Fruit fly (Drosophila melanogaster) whole organism, embryonic: Measurements from ENCODE around the gene CG9133.

Source experiments
- Antp ChIP-seq: fragments of 200-800 bp; sonication (Bioruptor generic); optimal IDR thresholded peaks from 3 replicates; lab custom pipeline; 2016; ENCODE audit warnings: missing biosample characterization, missing genetic modification characterization
- CG10147 ChIP-seq: fragments of 200-800 bp; sonication (Bioruptor generic); optimal IDR thresholded peaks from 2 replicates; lab custom pipeline; 2019; ENCODE audit warnings: missing biosample characterization, mild to moderate bottlenecking, missing genetic modification characterization, moderate library complexity
- CG10565 ChIP-seq: fragments of 200-800 bp; sonication (Bioruptor generic); optimal IDR thresholded peaks from 3 replicates; lab custom pipeline; 2016; ENCODE audit warnings: missing biosample characterization, mild to moderate bottlenecking, missing genetic modification characterization
- CG11504 ChIP-seq: fragments of 200-800 bp; sonication (Bioruptor generic); optimal IDR thresholded peaks from 3 replicates; lab custom pipeline; 2019; ENCODE audit warnings: missing biosample characterization, mild to moderate bottlenecking, missing genetic modification characterization, moderate library complexity
- CG11696 ChIP-seq: fragments of 200-800 bp; sonication (Bioruptor generic); IDR thresholded peaks from 2 replicates; pipeline ENCODE4 v1.3.6; 2022; ENCODE audit warnings: missing biosample characterization, missing genetic modification characterization
- CG11723 ChIP-seq: fragments of 200-800 bp; sonication (Bioruptor generic); optimal IDR thresholded peaks from 2 replicates; lab custom pipeline; 2017; ENCODE audit warnings: missing biosample characterization, mild to moderate bottlenecking, missing genetic modification characterization
- CG12219 ChIP-seq: fragments of 200-800 bp; sonication (Bioruptor generic); optimal IDR thresholded peaks from 3 replicates; lab custom pipeline; 2018; ENCODE audit warnings: missing biosample characterization, mild to moderate bottlenecking, missing genetic modification characterization
- CG16815 ChIP-seq: fragments of 200-800 bp; sonication (Bioruptor generic); optimal IDR thresholded peaks from 3 replicates; lab custom pipeline; 2017; ENCODE audit warnings: missing biosample characterization, mild to moderate bottlenecking, missing genetic modification characterization
- CG2199 ChIP-seq: fragments of 200-800 bp; sonication (Bioruptor generic); IDR thresholded peaks from 3 replicates; pipeline ENCODE4 v1.3.6; 2022; ENCODE audit warnings: missing biosample characterization, missing genetic modification characterization
- CG33557 ChIP-seq: fragments of 200-800 bp; sonication (Bioruptor generic); optimal IDR thresholded peaks from 2 replicates; lab custom pipeline; 2019; ENCODE audit warnings: missing biosample characterization, mild to moderate bottlenecking, missing genetic modification characterization, moderate library complexity
- CG42726 ChIP-seq: fragments of 200-800 bp; sonication (Bioruptor generic); IDR thresholded peaks from 2 replicates; pipeline ENCODE4 v1.3.6; 2022; ENCODE audit warnings: missing biosample characterization, missing genetic modification characterization; ENCODE audit not compliant: partially characterized antibody
- CG4282 ChIP-seq: fragments of 200-800 bp; sonication (Bioruptor generic); optimal IDR thresholded peaks from 2 replicates; lab custom pipeline; 2016; ENCODE audit warnings: missing biosample characterization, missing genetic modification characterization
- CG4854 ChIP-seq: fragments of 200-800 bp; sonication (Bioruptor generic); optimal IDR thresholded peaks from 2 replicates; lab custom pipeline; 2016; ENCODE audit warnings: missing biosample characterization, missing genetic modification characterization, inconsistent platforms
- CG5245 ChIP-seq: fragments of 200-800 bp; sonication (Bioruptor generic); optimal IDR thresholded peaks from 3 replicates; lab custom pipeline; 2016; ENCODE audit warnings: missing biosample characterization, missing genetic modification characterization
- CG5953 ChIP-seq: fragments of 200-800 bp; sonication (Bioruptor generic); IDR thresholded peaks from 2 replicates; pipeline ENCODE4 v1.3.6; 2022; ENCODE audit warnings: missing biosample characterization, missing genetic modification characterization
- CG6791 ChIP-seq: fragments of 200-800 bp; sonication (Bioruptor generic); IDR thresholded peaks from 3 replicates; pipeline ENCODE4 v1.3.6; 2022; ENCODE audit warnings: missing biosample characterization, missing genetic modification characterization; ENCODE audit not compliant: partially characterized antibody
- CG8924 ChIP-seq: fragments of 200-800 bp; optimal IDR thresholded peaks from 3 replicates; lab custom pipeline; 2019; ENCODE audit warnings: missing biosample characterization, mild to moderate bottlenecking, missing genetic modification characterization, moderate library complexity
- CG9817 ChIP-seq: fragments of 200-800 bp; sonication (Bioruptor generic); optimal IDR thresholded peaks from 2 replicates; lab custom pipeline; 2018; ENCODE audit warnings: missing biosample characterization, mild to moderate bottlenecking, missing genetic modification characterization, moderate library complexity
- Chrac-16 ChIP-seq: fragments of 200-800 bp; sonication (Bioruptor generic); optimal IDR thresholded peaks from 3 replicates; lab custom pipeline; 2016; ENCODE audit warnings: missing biosample characterization, missing genetic modification characterization
- D ChIP-seq, 2 experiments: fragments of 200-800 bp in 1 of 2; fragments of >200 bp in 1 of 2; sonication (Bioruptor generic) in 1 of 2; optimal IDR thresholded peaks; 2 replicates in 1 of 2; 3 replicates in 1 of 2; lab custom pipeline; 2017; ENCODE audit warnings: mild to moderate bottlenecking in 1 of 2, missing biosample characterization in 1 of 2, missing genetic modification characterization in 1 of 2, missing genetic modification reagents in 1 of 2
- Fer2 ChIP-seq: fragments of 200-800 bp; sonication (Bioruptor generic); optimal IDR thresholded peaks from 2 replicates; lab custom pipeline; 2018; ENCODE audit warnings: missing biosample characterization, mild to moderate bottlenecking, missing genetic modification characterization, moderate library complexity
- Gsc ChIP-seq: fragments of 200-800 bp; sonication (Bioruptor generic); IDR thresholded peaks from 2 replicates; pipeline ENCODE4 v1.3.6; 2022; ENCODE audit warnings: missing biosample characterization, missing genetic modification characterization
- HLH4C ChIP-seq: fragments of 200-800 bp; sonication (Bioruptor generic); IDR thresholded peaks from 3 replicates; pipeline ENCODE4 v1.3.6; 2022; ENCODE audit warnings: missing biosample characterization, missing genetic modification characterization; ENCODE audit not compliant: partially characterized antibody
- Hey ChIP-seq: fragments of 200-800 bp; sonication (Bioruptor generic); optimal IDR thresholded peaks from 3 replicates; lab custom pipeline; 2018; ENCODE audit warnings: missing biosample characterization, mild to moderate bottlenecking, missing genetic modification characterization
- HmgZ ChIP-seq: fragments of 200-800 bp; sonication (Bioruptor generic); optimal IDR thresholded peaks from 2 replicates; lab custom pipeline; 2018; ENCODE audit warnings: missing biosample characterization, mild to moderate bottlenecking, missing genetic modification characterization
- Hsf ChIP-seq: fragments of 200-800 bp; sonication (Bioruptor generic); optimal IDR thresholded peaks from 3 replicates; lab custom pipeline; 2016; ENCODE audit warnings: missing biosample characterization, missing genetic modification characterization
- Nf-YB ChIP-seq: fragments of 200-800 bp; sonication (Bioruptor generic); optimal IDR thresholded peaks from 3 replicates; lab custom pipeline; 2019; ENCODE audit warnings: missing biosample characterization, mild to moderate bottlenecking, missing genetic modification characterization, moderate library complexity
- Opbp ChIP-seq: fragments of 200-800 bp; sonication (Bioruptor generic); IDR thresholded peaks from 3 replicates; pipeline ENCODE4 v1.3.6; 2022; ENCODE audit warnings: missing biosample characterization, missing genetic modification characterization; ENCODE audit not compliant: partially characterized antibody
- Taf1 ChIP-seq: fragments of 200-800 bp; sonication (Bioruptor generic); IDR thresholded peaks from 2 replicates; pipeline ENCODE4 v1.3.6; 2022; ENCODE audit warnings: missing biosample characterization, missing genetic modification characterization
- aop ChIP-seq: fragments of 200-800 bp; sonication (Bioruptor generic); IDR thresholded peaks from 2 replicates; pipeline ENCODE4 v1.3.6; 2022; ENCODE audit warnings: missing biosample characterization, missing genetic modification characterization
- chinmo ChIP-seq: fragments of 200-800 bp; sonication (Bioruptor generic); IDR thresholded peaks from 4 replicates; pipeline ENCODE4 v1.3.6; 2022; ENCODE audit warnings: missing biosample characterization, missing genetic modification characterization; ENCODE audit not compliant: partially characterized antibody
- da ChIP-seq: fragments of 200-800 bp; sonication (Bioruptor generic); optimal IDR thresholded peaks from 2 replicates; lab custom pipeline; 2016; ENCODE audit warnings: missing biosample characterization, missing genetic modification characterization
- dysf ChIP-seq: fragments of 200-800 bp; sonication (Bioruptor generic); IDR thresholded peaks from 3 replicates; pipeline ENCODE4 v1.3.6; 2022; ENCODE audit warnings: missing biosample characterization, missing genetic modification characterization
- fd64A ChIP-seq: fragments of 200-800 bp; sonication (Bioruptor generic); optimal IDR thresholded peaks from 3 replicates; lab custom pipeline; 2018; ENCODE audit warnings: missing biosample characterization, mild to moderate bottlenecking, missing genetic modification characterization
- ftz-f1 ChIP-seq: fragments of 200-800 bp; sonication (Bioruptor generic); optimal IDR thresholded peaks from 2 replicates; lab custom pipeline; 2016; ENCODE audit warnings: missing biosample characterization, missing genetic modification characterization
- grau ChIP-seq: fragments of 200-800 bp; optimal IDR thresholded peaks from 3 replicates; lab custom pipeline; 2019; ENCODE audit warnings: missing biosample characterization, mild to moderate bottlenecking, missing genetic modification characterization, moderate library complexity
- kah ChIP-seq: fragments of 200-800 bp; sonication (Bioruptor generic); optimal IDR thresholded peaks from 2 replicates; lab custom pipeline; 2018; ENCODE audit warnings: missing biosample characterization, mild to moderate bottlenecking, missing genetic modification characterization
- kay ChIP-seq: fragments of 200-800 bp; sonication (Bioruptor generic); optimal IDR thresholded peaks from 2 replicates; lab custom pipeline; 2016; ENCODE audit warnings: missing biosample characterization, missing genetic modification characterization
- lov ChIP-seq, 2 experiments: fragments of 200-800 bp in 1 of 2; fragments of >200 bp in 1 of 2; sonication (Bioruptor generic) in 1 of 2; IDR thresholded peaks in 1 of 2; optimal IDR thresholded peaks in 1 of 2; 2 replicates in 1 of 2; 3 replicates in 1 of 2; pipeline versions ENCODE4 v1.3.6 to Lab custom; 2017 to 2022; ENCODE audit warnings: missing biosample characterization in 1 of 2, missing genetic modification characterization in 1 of 2
- nerfin-1 ChIP-seq: fragments of 200-800 bp; sonication (Bioruptor generic); optimal IDR thresholded peaks from 3 replicates; lab custom pipeline; 2019; ENCODE audit warnings: missing biosample characterization, mild to moderate bottlenecking, missing genetic modification characterization, moderate library complexity
- repo ChIP-seq: fragments of 200-800 bp; sonication (Bioruptor generic); optimal IDR thresholded peaks from 2 replicates; lab custom pipeline; 2016; ENCODE audit warnings: missing biosample characterization, missing genetic modification characterization
- sc ChIP-seq, 3 experiments: fragments of >200 bp in 2 of 3; fragments of 200-800 bp in 1 of 3; sonication (Bioruptor generic) in 1 of 3; optimal IDR thresholded peaks; 2 replicates in 2 of 3; 3 replicates in 1 of 3; lab custom pipeline; 2017; ENCODE audit warnings: mild to moderate bottlenecking in 1 of 3, missing biosample characterization in 1 of 3, missing genetic modification characterization in 1 of 3, missing genetic modification reagents in 1 of 3
- sqz ChIP-seq: fragments of 200-800 bp; sonication (Bioruptor generic); optimal IDR thresholded peaks from 3 replicates; lab custom pipeline; 2018; ENCODE audit warnings: missing biosample characterization, mild to moderate bottlenecking, missing genetic modification characterization
- tap ChIP-seq: fragments of 200-800 bp; optimal IDR thresholded peaks from 3 replicates; lab custom pipeline; 2019; ENCODE audit warnings: missing biosample characterization, mild to moderate bottlenecking, missing genetic modification characterization, moderate library complexity
- tna ChIP-seq: fragments of 200-800 bp; sonication (Bioruptor generic); IDR thresholded peaks from 2 replicates; pipeline ENCODE4 v1.3.6; 2022; ENCODE audit warnings: missing biosample characterization, missing genetic modification characterization; ENCODE audit not compliant: partially characterized antibody
- tup ChIP-seq: fragments of 200-800 bp; sonication (Bioruptor generic); optimal IDR thresholded peaks from 2 replicates; lab custom pipeline; 2016; ENCODE audit warnings: missing biosample characterization, mild to moderate bottlenecking, missing genetic modification characterization, moderate library complexity
- vfl ChIP-seq: fragments of 200-800 bp; sonication (Bioruptor generic); optimal IDR thresholded peaks from 2 replicates; lab custom pipeline; 2016; ENCODE audit warnings: missing biosample characterization, missing genetic modification characterization

The CG9133 gene

DNA sequence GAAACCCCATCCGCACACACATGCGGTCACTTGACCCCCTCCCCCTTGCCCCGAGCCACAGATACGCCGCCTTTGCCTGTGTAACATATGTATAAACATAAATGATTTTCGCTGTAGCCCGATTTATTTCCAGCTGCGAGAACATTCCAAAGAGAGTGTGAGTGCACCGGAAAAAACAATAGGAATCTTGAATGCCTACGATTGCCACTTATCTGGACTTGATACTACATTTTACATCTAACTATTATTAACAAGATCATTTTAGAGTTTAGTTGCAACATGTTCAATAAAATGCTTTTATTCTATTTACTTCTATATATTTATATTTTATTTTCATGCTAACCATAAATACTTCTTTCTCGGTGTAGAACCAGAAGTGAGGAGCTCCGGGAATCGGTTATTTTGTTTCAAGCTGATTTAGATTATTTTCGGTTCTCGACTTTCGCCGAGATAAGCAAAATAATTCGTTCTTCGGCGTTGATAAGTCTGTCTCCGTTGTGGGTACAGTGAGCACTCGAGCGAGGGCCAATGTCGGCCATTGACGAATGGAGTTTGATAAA lies 48.3 kb downstream of the CG9133 start (continued):
- peak; percentile 56 for TF ChIP-seq CG5953 (GFP tag; lab: Robert Waterston, UW)
- TF ChIP-seq CG11723 (GFP tag; lab: Kevin White, UChicago) = peak; percentile 65
- no peak for TF ChIP-seq CG42726 (GFP tag; lab: Robert Waterston, UW)
- TF ChIP-seq D (optimal IDR thresholded peaks at IDR 0.05; lab: Kevin White, UChicago) = no peak
- TF ChIP-seq D (GFP tag; optimal IDR thresholded peaks at IDR 0.05; lab: Kevin White, UChicago) = peak; percentile 87
- TF ChIP-seq CG2199 (GFP tag; lab: Robert Waterston, UW) = 0 out of 3 replicates have a peak, but pooled peaks have one; percentile 54
- no peak for TF ChIP-seq HLH4C (GFP tag; lab: Robert Waterston, UW)
- TF ChIP-seq sqz (GFP tag; lab: Kevin White, UChicago) = no peak
- TF ChIP-seq vfl (GFP tag; lab: Kevin White, UChicago) = peak; percentile 18
- TF ChIP-seq CG6791 (GFP tag; lab: Robert Waterston, UW) = no peak
- peak; percentile 51 for TF ChIP-seq CG9817
- peak; percentile 75 for TF ChIP-seq CG10147 (GFP tag; lab: Kevin White, UChicago)
- TF ChIP-seq CG4854 (GFP tag; lab: Kevin White, UChicago) = peak; percentile 25
- peak; percentile 65 for TF ChIP-seq fd64A
- peak; percentile 57 for TF ChIP-seq Fer2
- no peak for TF ChIP-seq Opbp (GFP tag; lab: Robert Waterston, UW)
- no peak for TF ChIP-seq Hey (tag; lab: Kevin White, UChicago)
- TF ChIP-seq Chrac-16 (GFP tag; lab: Kevin White, UChicago) = peak; percentile 68
- TF ChIP-seq CG11696 (GFP tag; lab: Robert Waterston, UW) = peak; percentile 69
- TF ChIP-seq HmgZ (tag; lab: Kevin White, UChicago) = peak; percentile 58
- peak; percentile 79 for TF ChIP-seq dysf (GFP tag; lab: Robert Waterston, UW)
- TF ChIP-seq repo (GFP tag; lab: Kevin White, UChicago) = no peak
- peak; percentile 86 for TF ChIP-seq tap (tag; lab: Kevin White, UChicago)
- TF ChIP-seq lov (optimal IDR thresholded peaks at IDR 0.05; lab: Kevin White, UChicago) = no peak
- TF ChIP-seq lov (GFP tag; IDR thresholded peaks at IDR 0.05; lab: Robert Waterston, UW) = peak; percentile 68; the same call in 2 of the 3 replicates
- TF ChIP-seq Gsc (GFP tag; lab: Robert Waterston, UW) = peak; percentile 58
- TF ChIP-seq CG12219 (GFP tag; lab: Kevin White, UChicago) = peak; percentile 66
- TF ChIP-seq Hsf (GFP tag; lab: Kevin White, UChicago) = peak; percentile 50
- no peak for TF ChIP-seq chinmo (GFP tag; lab: Robert Waterston, UW)
- no peak for TF ChIP-seq ftz-f1 (GFP tag; lab: Kevin White, UChicago)
- peak; percentile 76 for TF ChIP-seq CG16815 (GFP tag; lab: Kevin White, UChicago)
- no peak for TF ChIP-seq sc (optimal IDR thresholded peaks at IDR 0.05; lab: Kevin White, UChicago)
- peak; percentile 79 for TF ChIP-seq sc (GFP tag; optimal IDR thresholded peaks at IDR 0.05; lab: Kevin White, UChicago)
- no peak for TF ChIP-seq CG4282
- TF ChIP-seq kah (GFP tag; lab: Kevin White, UChicago) = peak; percentile 57
- TF ChIP-seq CG33557 = peak; percentile 81
- TF ChIP-seq aop (GFP tag; lab: Robert Waterston, UW) = peak; percentile 34; the same call in 1 of the 2 replicates
- peak; percentile 69 for TF ChIP-seq Nf-YB
- TF ChIP-seq grau (tag; lab: Kevin White, UChicago) = peak; percentile 92
- TF ChIP-seq Taf1 (GFP tag; lab: Robert Waterston, UW) = peak; percentile 39; the same call in 1 of the 2 replicates
- peak; percentile 77 for TF ChIP-seq CG5245 (GFP tag; lab: Kevin White, UChicago)
- TF ChIP-seq CG11504 (tag; lab: Kevin White, UChicago) = peak; percentile 88
- peak; percentile 26 for TF ChIP-seq tup
- TF ChIP-seq nerfin-1 (tag; lab: Kevin White, UChicago) = peak; percentile 78
- TF ChIP-seq CG10565 = no peak
- TF ChIP-seq da (GFP tag; lab: Kevin White, UChicago) = no peak
- no peak for TF ChIP-seq Antp (GFP tag; lab: Kevin White, UChicago)
- peak; percentile 22 for TF ChIP-seq kay (GFP tag; lab: Kevin White, UChicago)
- TF ChIP-seq CG8924 (tag; lab: Kevin White, UChicago) = peak; percentile 92
- no peak; the same call in 1 of the 2 replicates for TF ChIP-seq tna (GFP tag; lab: Robert Waterston, UW)
